Fruit fly (Drosophila melanogaster) whole organism, adult: Measurements from ENCODE around the gene Dh31.

Experiments used
- CG11617 ChIP-seq: fragments of 200-800 bp; sonication (Bioruptor generic); optimal IDR thresholded peaks from 2 replicates; lab custom pipeline; 2017; ENCODE audit warnings: mild to moderate bottlenecking, missing biosample characterization, missing genetic modification reagents, missing genetic modification characterization
- CG12768 ChIP-seq: fragments of 200-800 bp; sonication (Bioruptor generic); optimal IDR thresholded peaks from 2 replicates; lab custom pipeline; 2017; ENCODE audit warnings: missing biosample characterization, missing genetic modification characterization, mild to moderate bottlenecking, moderate library complexity, missing genetic modification reagents
- CG14711 ChIP-seq: fragments of 200-800 bp; sonication (Bioruptor generic); optimal IDR thresholded peaks from 2 replicates; lab custom pipeline; 2018; ENCODE audit warnings: missing biosample characterization, mild to moderate bottlenecking, missing genetic modification characterization, moderate library complexity
- CG1620 ChIP-seq: fragments of 200-800 bp; sonication (Bioruptor generic); optimal IDR thresholded peaks from 2 replicates; lab custom pipeline; 2016; ENCODE audit warnings: missing biosample characterization, missing genetic modification characterization
- CG33017 ChIP-seq: fragments of 200-800 bp; sonication (Bioruptor generic); optimal IDR thresholded peaks from 2 replicates; lab custom pipeline; 2018; ENCODE audit warnings: missing biosample characterization, mild to moderate bottlenecking, missing genetic modification characterization, moderate library complexity
- CG5204 ChIP-seq: fragments of 200-800 bp; sonication (Bioruptor generic); optimal IDR thresholded peaks from 2 replicates; lab custom pipeline; 2016; ENCODE audit warnings: missing biosample characterization, missing genetic modification characterization
- CG7045 ChIP-seq: fragments of 200-800 bp; sonication (Bioruptor generic); optimal IDR thresholded peaks from 2 replicates; lab custom pipeline; 2017; ENCODE audit warnings: missing biosample characterization, mild to moderate bottlenecking, missing genetic modification characterization
- CG7101 ChIP-seq: fragments of 200-800 bp; sonication (Bioruptor generic); optimal IDR thresholded peaks from 2 replicates; lab custom pipeline; 2018; ENCODE audit warnings: missing biosample characterization, mild to moderate bottlenecking, missing genetic modification characterization, moderate library complexity
- Clk ChIP-seq: fragments of 200-800 bp; sonication (Bioruptor generic); optimal IDR thresholded peaks from 2 replicates; lab custom pipeline; 2017; ENCODE audit warnings: missing biosample characterization, missing genetic modification characterization
- Crg-1 ChIP-seq: fragments of 200-800 bp; sonication (Bioruptor generic); optimal IDR thresholded peaks from 2 replicates; lab custom pipeline; 2016; ENCODE audit warnings: missing biosample characterization, missing genetic modification characterization
- Hr96 ChIP-seq: fragments of 200-800 bp; sonication (Bioruptor generic); optimal IDR thresholded peaks from 2 replicates; lab custom pipeline; 2016; ENCODE audit warnings: missing biosample characterization, missing genetic modification characterization
- Mnt ChIP-seq: fragments of 200-800 bp; sonication (Bioruptor generic); optimal IDR thresholded peaks from 2 replicates; lab custom pipeline; 2016; ENCODE audit warnings: missing biosample characterization, mild to moderate bottlenecking, missing genetic modification characterization
- bab1 ChIP-seq: fragments of 200-800 bp; sonication (Bioruptor generic); optimal IDR thresholded peaks from 3 replicates; lab custom pipeline; 2019; ENCODE audit warnings: missing biosample characterization, mild to moderate bottlenecking, missing genetic modification characterization, moderate library complexity
- cic ChIP-seq: fragments of 200-800 bp; sonication (Bioruptor generic); optimal IDR thresholded peaks from 2 replicates; lab custom pipeline; 2017; ENCODE audit warnings: missing biosample characterization, mild to moderate bottlenecking, missing genetic modification characterization, moderate library complexity
- cnc ChIP-seq, 2 experiments: fragments of >200 bp; optimal IDR thresholded peaks; 2 replicates each; lab custom pipeline; 2017
- kay ChIP-seq: fragments of 200-800 bp; sonication (Bioruptor generic); peaks from one replicate; lab custom pipeline; 2016; ENCODE audit warnings: missing biosample characterization, missing genetic modification characterization, borderline replicate concordance
- ovo ChIP-seq: fragments of 200-800 bp; sonication (Bioruptor generic); optimal IDR thresholded peaks from 2 replicates; lab custom pipeline; 2016; ENCODE audit warnings: missing biosample characterization, missing genetic modification characterization
- pad ChIP-seq: fragments of 200-800 bp; sonication (Bioruptor generic); optimal IDR thresholded peaks from 3 replicates; lab custom pipeline; 2017; ENCODE audit warnings: missing biosample characterization, missing genetic modification characterization, mild to moderate bottlenecking, moderate library complexity, missing genetic modification reagents
- tj ChIP-seq: fragments of 200-800 bp; sonication (Bioruptor generic); optimal IDR thresholded peaks from 3 replicates; lab custom pipeline; 2017; ENCODE audit warnings: missing biosample characterization, mild to moderate bottlenecking, missing genetic modification characterization, moderate library complexity
- toe ChIP-seq: fragments of 200-800 bp; sonication (Bioruptor generic); optimal IDR thresholded peaks from 2 replicates; lab custom pipeline; 2016; ENCODE audit warnings: missing biosample characterization, missing genetic modification characterization

Gene Dh31

DNA sequence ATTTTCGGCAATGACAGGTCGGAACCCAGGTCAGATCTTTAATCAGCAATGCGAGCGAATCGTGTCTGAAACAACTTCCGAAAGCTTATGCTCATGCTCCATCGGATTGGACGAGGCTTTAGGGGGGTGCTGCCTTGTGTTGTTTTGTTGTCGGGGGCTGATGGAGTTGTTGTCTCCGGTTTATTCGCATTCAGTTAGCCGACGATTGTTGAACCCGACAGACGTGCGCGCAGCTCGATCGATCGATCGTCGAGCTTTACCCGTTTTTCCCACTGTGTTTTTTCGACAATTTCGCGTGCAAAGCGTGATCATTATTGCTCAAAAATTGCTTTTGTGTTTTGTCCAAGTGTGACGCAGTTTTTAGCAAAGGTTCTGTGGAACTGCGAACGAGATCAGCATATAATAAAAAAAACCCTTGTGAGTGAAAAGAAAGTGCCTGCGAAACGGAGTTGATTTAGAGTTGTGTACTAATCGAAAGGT, 22.3 kb upstream of the Dh31 start, which contains the start of gene CG17834:
CG17834 (plus strand) TSS at position 191 of the 480 bp plus-strand sequence.
- peak; percentile 35 for TF ChIP-seq Crg-1 (GFP tag; lab: Kevin White, UChicago)
- TF ChIP-seq tj (GFP tag; lab: Kevin White, UChicago) = peak; percentile 68
- TF ChIP-seq ovo (GFP tag; lab: Kevin White, UChicago) = no peak
- peak; percentile 9 for TF ChIP-seq Mnt

DNA sequence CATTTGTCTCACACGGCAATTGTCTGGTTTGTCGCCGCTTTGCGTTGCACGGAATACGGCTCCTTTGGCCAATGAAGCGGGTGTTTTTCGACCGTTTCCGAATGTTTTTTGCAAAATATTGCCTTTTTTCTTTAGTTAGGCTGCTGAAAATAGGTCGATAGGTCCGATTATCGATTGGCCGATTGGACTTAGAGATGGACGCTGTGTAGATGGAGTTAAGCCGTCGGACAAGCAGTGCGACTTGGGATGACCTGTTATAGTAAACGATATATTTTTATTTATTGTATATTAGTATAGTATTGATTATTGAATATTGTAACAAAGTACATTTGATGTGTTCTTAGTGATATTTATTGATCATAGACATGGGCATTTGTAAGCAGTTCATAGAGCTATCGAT, 21.7 kb upstream of the Dh31 start, which contains the start of the genes lmgA and lmgB:
lmgA (minus strand) TSS at position 301 of the 400 bp plus-strand sequence.
lmgB (minus strand) TSS at position 301 of the 400 bp plus-strand sequence.
- TF ChIP-seq CG1620 (GFP tag; lab: Kevin White, UChicago) = no peak
- TF ChIP-seq Hr96 (GFP tag; lab: Kevin White, UChicago) = no peak
- peak; percentile 73 for TF ChIP-seq kay (GFP tag; lab: Kevin White, UChicago)
- peak; percentile 21 for TF ChIP-seq CG11617 (GFP tag; lab: Kevin White, UChicago)
- peak; percentile 8 for TF ChIP-seq bab1 (GFP tag; lab: Kevin White, UChicago)
- no peak for TF ChIP-seq CG33017 (tag; lab: Kevin White, UChicago)
- peak; percentile 28 for TF ChIP-seq CG14711 (tag; lab: Kevin White, UChicago)
- peak; percentile 11 for TF ChIP-seq Mnt
- no peak for TF ChIP-seq cnc (optimal IDR thresholded peaks at IDR 0.05; lab: Kevin White, UChicago)

DNA sequence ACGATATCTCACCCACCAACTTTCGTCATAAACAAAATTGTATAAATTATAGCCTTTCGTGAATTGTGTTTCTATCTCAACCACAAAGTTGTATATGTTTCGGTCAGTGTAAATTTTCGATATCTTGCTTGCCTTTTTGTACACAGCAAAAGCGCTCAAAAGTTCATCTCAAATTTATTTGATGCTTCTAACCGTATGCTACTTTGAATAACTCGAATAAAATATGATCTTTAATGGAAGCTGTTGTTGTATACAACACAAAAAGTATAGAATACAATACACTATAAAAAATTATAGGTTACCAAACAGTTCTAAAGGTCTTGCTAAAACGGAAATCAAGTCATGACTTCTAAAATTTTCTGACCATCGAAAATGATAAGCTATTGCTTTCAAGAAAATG, 18.4 kb upstream of the Dh31 start:
- TF ChIP-seq kay (GFP tag; lab: Kevin White, UChicago) = peak; percentile 68
- no peak for TF ChIP-seq cic (GFP tag; lab: Kevin White, UChicago)
- TF ChIP-seq cnc (optimal IDR thresholded peaks at IDR 0.05; lab: Kevin White, UChicago) = no peak

DNA sequence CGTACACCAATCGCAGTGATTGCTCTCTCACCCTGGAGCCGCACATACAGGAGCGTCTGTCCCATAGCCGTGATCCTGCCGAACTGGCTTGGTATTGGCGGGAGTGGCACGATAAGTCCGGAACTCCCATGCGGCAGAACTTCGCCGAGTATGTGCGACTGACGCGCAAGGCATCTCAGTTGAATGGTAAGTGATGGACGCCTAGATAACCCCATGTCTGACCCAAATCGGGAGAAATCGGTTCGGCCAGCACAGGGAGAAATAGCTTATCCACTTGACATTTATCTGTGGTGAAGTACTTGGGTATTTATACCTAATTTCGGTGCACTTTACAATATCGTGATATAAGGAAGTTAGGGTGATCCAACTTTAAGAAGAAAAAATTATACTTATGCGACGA, 16.1 kb upstream of the Dh31 start:
- TF ChIP-seq cnc (optimal IDR thresholded peaks at IDR 0.05; lab: Kevin White, UChicago) (no peak), pad (GFP tag; lab: Kevin White, UChicago) (no peak)

DNA sequence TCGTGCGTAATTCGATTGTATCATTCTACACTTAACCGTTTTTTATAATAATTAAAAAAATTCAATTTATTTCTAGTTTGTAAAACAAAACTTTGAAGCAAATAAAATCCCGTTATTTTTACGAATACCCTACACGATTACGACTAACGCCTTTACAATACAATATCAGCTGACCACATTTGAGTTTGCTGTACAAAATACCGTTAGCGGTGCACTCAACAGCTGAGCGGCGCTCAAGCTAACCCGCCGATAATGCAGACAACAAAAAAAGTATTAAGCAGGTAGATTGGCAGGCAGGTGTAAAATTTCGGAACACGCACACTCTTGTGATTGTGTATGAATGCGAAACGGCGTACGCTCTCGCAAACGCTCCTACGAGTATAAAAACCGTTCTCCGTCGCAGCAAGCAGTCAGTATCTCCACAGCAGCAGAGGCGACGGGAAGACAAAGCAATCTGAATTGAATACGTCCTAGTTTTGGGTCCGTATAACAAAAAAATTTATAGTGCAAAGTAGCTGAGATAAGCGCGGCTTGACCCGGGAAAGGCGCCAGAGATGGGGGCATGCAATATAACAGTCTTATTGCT, 15.2 kb upstream of the Dh31 start, which contains the start of gene Acer:
Acer (plus strand) TSS at position 210 of the 586 bp plus-strand sequence.
- TF ChIP-seq pad (GFP tag; lab: Kevin White, UChicago) (no peak), cic (GFP tag; lab: Kevin White, UChicago) (peak; percentile 19), CG5204 (no peak), CG7101 (tag; lab: Kevin White, UChicago) (no peak), tj (GFP tag; lab: Kevin White, UChicago) (peak; percentile 48), CG1620 (GFP tag; lab: Kevin White, UChicago) (no peak), CG12768 (GFP tag; lab: Kevin White, UChicago) (peak; percentile 2), ovo (GFP tag; lab: Kevin White, UChicago) (peak; percentile 95), bab1 (GFP tag; lab: Kevin White, UChicago) (peak; percentile 48), CG33017 (tag; lab: Kevin White, UChicago) (no peak), Mnt (peak; percentile 23), Clk (GFP tag; lab: Kevin White, UChicago) (no peak)

DNA sequence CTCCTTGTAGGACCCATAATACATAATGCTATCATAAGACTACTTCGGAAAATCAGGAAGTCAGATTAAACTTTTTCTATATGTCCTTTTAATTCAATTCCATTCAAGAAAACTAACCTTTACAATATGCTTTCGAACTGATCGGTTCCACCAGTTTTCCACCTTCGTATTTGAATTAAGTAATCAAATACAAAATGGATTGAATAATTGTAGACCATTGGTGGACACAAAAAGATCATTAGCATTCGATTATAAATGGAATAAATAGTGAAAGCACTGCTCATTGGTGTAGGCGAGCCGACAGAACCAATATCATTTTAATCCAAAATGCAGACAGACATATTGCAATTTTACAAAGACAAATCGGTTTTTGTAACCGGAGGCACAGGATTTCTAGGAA, 12.7 kb upstream of the Dh31 start, which contains the start of gene Sgp:
Sgp (plus strand) TSS at position 301 of the 400 bp plus-strand sequence.
- TF ChIP-seq cnc (optimal IDR thresholded peaks at IDR 0.05; lab: Kevin White, UChicago) = no peak
- TF ChIP-seq CG5204 = no peak
- no peak for TF ChIP-seq CG33017 (tag; lab: Kevin White, UChicago)
- TF ChIP-seq toe = no peak
- no peak for TF ChIP-seq Mnt
- TF ChIP-seq tj (GFP tag; lab: Kevin White, UChicago) = no peak
- no peak for TF ChIP-seq CG7045 (GFP tag; lab: Kevin White, UChicago)
- no peak for TF ChIP-seq pad (GFP tag; lab: Kevin White, UChicago)
- no peak for TF ChIP-seq CG14711 (tag; lab: Kevin White, UChicago)
- no peak for TF ChIP-seq CG7101 (tag; lab: Kevin White, UChicago)
- no peak for TF ChIP-seq CG11617 (GFP tag; lab: Kevin White, UChicago)
- TF ChIP-seq bab1 (GFP tag; lab: Kevin White, UChicago) = no peak
- TF ChIP-seq CG1620 (GFP tag; lab: Kevin White, UChicago) = no peak
- TF ChIP-seq kay (GFP tag; lab: Kevin White, UChicago) = no peak
- TF ChIP-seq cic (GFP tag; lab: Kevin White, UChicago) = no peak
- TF ChIP-seq Hr96 (GFP tag; lab: Kevin White, UChicago) = no peak
- no peak for TF ChIP-seq ovo (GFP tag; lab: Kevin White, UChicago)
- TF ChIP-seq Crg-1 (GFP tag; lab: Kevin White, UChicago) = no peak
- no peak for TF ChIP-seq CG12768 (GFP tag; lab: Kevin White, UChicago)
- no peak for TF ChIP-seq Clk (GFP tag; lab: Kevin White, UChicago)

DNA sequence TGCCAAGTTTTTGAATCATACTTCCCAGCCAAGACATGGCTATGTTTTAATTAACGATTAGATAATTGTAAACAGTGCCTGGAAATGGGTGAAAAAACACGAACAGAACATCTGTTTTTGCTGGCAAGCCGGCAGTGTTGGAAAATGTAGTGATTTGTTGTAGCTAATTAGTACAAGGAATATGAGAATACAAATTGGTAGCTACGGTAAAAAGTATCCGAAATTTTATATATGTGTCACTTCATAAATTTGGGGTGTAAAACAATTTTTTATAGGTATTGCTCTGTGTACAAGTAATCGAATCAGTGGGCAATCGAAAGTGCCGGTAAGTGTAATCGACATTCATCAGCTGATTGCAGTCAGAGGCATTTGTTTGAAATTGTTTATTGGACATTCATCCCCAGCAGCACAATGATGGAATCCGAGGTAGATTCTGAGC, 10.6 kb upstream of the Dh31 start, which contains the start of the genes mRpL51 and Uba4:
mRpL51 (minus strand) TSS at position 125 of the 439 bp plus-strand sequence.
Uba4 (plus strand) TSS at position 156 of the 439 bp plus-strand sequence.
- TF ChIP-seq CG1620 (GFP tag; lab: Kevin White, UChicago) (peak; percentile 54), cnc (optimal IDR thresholded peaks at IDR 0.05; lab: Kevin White, UChicago) (no peak), cic (GFP tag; lab: Kevin White, UChicago) (peak; percentile 13), pad (GFP tag; lab: Kevin White, UChicago) (peak; percentile 43), toe (no peak), tj (GFP tag; lab: Kevin White, UChicago) (peak; percentile 7), Clk (GFP tag; lab: Kevin White, UChicago) (no peak), CG14711 (tag; lab: Kevin White, UChicago) (peak; percentile 56), ovo (GFP tag; lab: Kevin White, UChicago) (peak; percentile 11), Hr96 (GFP tag; lab: Kevin White, UChicago) (peak; percentile 49), Crg-1 (GFP tag; lab: Kevin White, UChicago) (peak; percentile 58), bab1 (GFP tag; lab: Kevin White, UChicago) (peak; percentile 55), CG11617 (GFP tag; lab: Kevin White, UChicago) (peak; percentile 53), CG12768 (GFP tag; lab: Kevin White, UChicago) (peak; percentile 9), CG7101 (tag; lab: Kevin White, UChicago) (peak; percentile 69), kay (GFP tag; lab: Kevin White, UChicago) (no peak), Mnt (peak; percentile 67), CG5204 (no peak), CG7045 (GFP tag; lab: Kevin White, UChicago) (no peak), CG33017 (tag; lab: Kevin White, UChicago) (no peak)
